Fruit fly (Drosophila melanogaster): ENCODE results near the gene CG3939.

Gene CG3939

dm6 chrX:3136338-3137086 lies 38.3 kb upstream of the CG3939 start (continued):
- TF ChIP-seq chinmo (GFP tag; IDR thresholded peaks at IDR 0.05; ENCODE audit: partially characterized antibody) (no peak), CG18476 (GFP tag; optimal IDR thresholded peaks at IDR 0.05) (no peak), CG43689 (GFP tag; IDR thresholded peaks at IDR 0.05) (no peak), slp2 (GFP tag; optimal IDR thresholded peaks at IDR 0.05) (no peak), nau (GFP tag; optimal IDR thresholded peaks at IDR 0.05) (no peak), vnd (GFP tag; IDR thresholded peaks at IDR 0.05; ENCODE audit: partially characterized antibody) (no peak), ara (GFP tag; IDR thresholded peaks at IDR 0.05) (peak; percentile 33; the same call in 1 of the 2 replicates), mld (GFP tag; IDR thresholded peaks at IDR 0.05; ENCODE audit: partially characterized antibody) (no peak), D (optimal IDR thresholded peaks at IDR 0.05) (no peak), D (GFP tag; optimal IDR thresholded peaks at IDR 0.05) (peak; percentile 50), Trl (optimal IDR thresholded peaks at IDR 0.05) (peak; percentile 55 to 75), Trl (GFP tag; optimal IDR thresholded peaks at IDR 0.05) (peak; percentile 55), CG2889 (GFP tag; IDR thresholded peaks at IDR 0.05) (no peak), Lim3 (GFP tag; IDR thresholded peaks at IDR 0.05) (no peak), pnt (GFP tag; optimal IDR thresholded peaks at IDR 0.05) (no peak), gt (GFP tag; IDR thresholded peaks at IDR 0.05) (no peak), CG7928 (GFP tag; optimal IDR thresholded peaks at IDR 0.05) (no peak), ftz-f1 (GFP tag; optimal IDR thresholded peaks at IDR 0.05) (no peak), lmd (GFP tag; IDR thresholded peaks at IDR 0.05) (no peak), pita (GFP tag; optimal IDR thresholded peaks at IDR 0.05) (no peak), CG3847 (GFP tag; IDR thresholded peaks at IDR 0.05) (no peak), gcm (GFP tag; optimal IDR thresholded peaks at IDR 0.05) (no peak), CG2129 (GFP tag; IDR thresholded peaks at IDR 0.05; ENCODE audit: partially characterized antibody) (no peak), CG1832 (GFP tag; optimal IDR thresholded peaks at IDR 0.05) (peak; percentile 87), schlank (tag; optimal IDR thresholded peaks at IDR 0.05) (no peak), CG1647 (GFP tag; optimal IDR thresholded peaks at IDR 0.05) (no peak), Poxn (GFP tag; IDR thresholded peaks at IDR 0.05) (no peak), nerfin-2 (GFP tag; IDR thresholded peaks at IDR 0.05; ENCODE audit: partially characterized antibody) (no peak), Vsx1 (GFP tag; optimal IDR thresholded peaks at IDR 0.05) (no peak), CG7839 (tag; optimal IDR thresholded peaks at IDR 0.05) (no peak), CG14667 (GFP tag; IDR thresholded peaks at IDR 0.05) (no peak), sim (GFP tag; IDR thresholded peaks at IDR 0.05) (no peak), CG33557 (GFP tag; optimal IDR thresholded peaks at IDR 0.05) (peak; percentile 24), CG2199 (GFP tag; IDR thresholded peaks at IDR 0.05) (no peak), grn (GFP tag; optimal IDR thresholded peaks at IDR 0.05) (peak; percentile 67), fru (optimal IDR thresholded peaks at IDR 0.05) (no peak), CG10431 (GFP tag; optimal IDR thresholded peaks at IDR 0.05) (no peak), CG8924 (tag; optimal IDR thresholded peaks at IDR 0.05) (no peak), hkb (optimal IDR thresholded peaks at IDR 0.05) (no peak), hkb (GFP tag; IDR thresholded peaks at IDR 0.05) (peak; percentile 49; the same call in 1 of the 2 replicates), CG12219 (GFP tag; optimal IDR thresholded peaks at IDR 0.05) (no peak), trem (tag; optimal IDR thresholded peaks at IDR 0.05) (no peak), ro (GFP tag; IDR thresholded peaks at IDR 0.05) (no peak), B-H2 (GFP tag; optimal IDR thresholded peaks at IDR 0.05) (no peak), maf-S (GFP tag; optimal IDR thresholded peaks at IDR 0.05) (peak; percentile 19), lbe (GFP tag; optimal IDR thresholded peaks at IDR 0.05) (no peak), dmrt99B (tag; optimal IDR thresholded peaks at IDR 0.05) (no peak), fu2 (GFP tag; optimal IDR thresholded peaks at IDR 0.05) (no peak), CG4707 (GFP tag; optimal IDR thresholded peaks at IDR 0.05) (no peak), cato (GFP tag; optimal IDR thresholded peaks at IDR 0.05; ENCODE audit: borderline replicate concordance) (no peak), Dref (GFP tag; IDR thresholded peaks at IDR 0.05) (no peak)
